Worm (Caenorhabditis elegans) whole organism, midembryonic: ENCODE results near the gene cif-1.

Experiments used
- flt-1 ChIP-seq: fragments of 200-800 bp; sonication (Bioruptor generic); IDR thresholded peaks from 2 replicates; pipeline ENCODE4 v1.3.6; 2022; ENCODE audit warnings: missing genetic modification characterization, missing compliant biosample characterization
- med-1 ChIP-seq: sonication (generic microtip); optimal IDR thresholded peaks from 2 replicates; lab custom pipeline; 2017; ENCODE audit warnings: missing genetic modification characterization, mild to moderate bottlenecking, missing compliant biosample characterization, antibody characterized with exemption, missing genetic modification reagents; ENCODE audit not compliant: insufficient read depth
- ztf-23 ChIP-seq: fragments of 200-800 bp; sonication (Bioruptor generic); IDR thresholded peaks from 2 replicates; pipeline ENCODE4 v1.3.6; 2022; ENCODE audit warnings: missing genetic modification reagents, missing genetic modification characterization, missing compliant biosample characterization
- ztf-29 ChIP-seq: fragments of 200-800 bp; sonication (Bioruptor generic); IDR thresholded peaks from 2 replicates; pipeline ENCODE4 v1.3.6; 2022; ENCODE audit warnings: missing genetic modification reagents, missing genetic modification characterization, missing compliant biosample characterization

DNA sequence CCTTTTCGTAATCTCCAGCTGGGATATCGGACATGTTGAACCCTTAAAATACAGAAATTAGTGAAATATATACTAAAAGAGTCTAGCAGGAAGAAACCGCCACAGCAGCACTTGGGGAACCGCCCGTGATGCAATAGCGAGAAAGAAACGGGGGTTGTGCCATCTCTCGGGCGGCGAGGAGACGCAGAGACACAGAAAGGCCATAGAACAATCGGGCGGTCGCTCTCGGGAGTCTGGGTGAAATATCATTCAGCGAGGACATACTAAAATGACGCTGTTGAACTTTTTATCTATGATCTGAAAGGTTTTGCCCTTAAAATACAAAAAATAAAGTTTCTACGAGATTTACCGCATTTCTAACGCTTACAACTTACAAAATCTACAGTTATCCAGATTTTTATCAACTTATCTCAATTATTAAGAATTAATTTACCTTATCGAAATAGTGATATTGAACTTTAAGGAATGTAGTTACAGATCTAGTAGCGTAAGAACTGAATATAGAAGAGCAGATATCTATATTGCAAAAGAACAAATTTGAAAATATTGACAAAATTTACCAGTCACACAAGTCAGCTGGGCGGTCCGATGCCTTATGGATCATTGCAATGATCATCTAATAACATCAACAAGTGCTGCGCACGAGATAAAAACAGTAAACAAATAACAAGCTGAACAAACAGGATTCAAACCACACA is 38.0 kb upstream of the cif-1 start, which contains the start of gene cyc-2.1:
- TF ChIP-seq flt-1 (GFP tag; lab: Robert Waterston, UW) (0 out of 2 replicates have a peak, but pooled peaks have one; percentile 58), ztf-29 (GFP tag; lab: Robert Waterston, UW) (no peak), ztf-23 (GFP tag; lab: Robert Waterston, UW) (0 out of 2 replicates have a peak, but pooled peaks have one; percentile 46), med-1 (no peak)
